Fruit fly (Drosophila melanogaster) whole organism, embryonic: ENCODE results near the gene ZIPIC.
A peak's percentile ranks its signal among the peaks of the same experiment; 100 is the strongest.

ENCODE experiments used
- Adf1 ChIP-seq: fragments of 200-800 bp; sonication (Bioruptor generic); IDR thresholded peaks from 2 replicates; pipeline ENCODE4 v1.3.6; 2022; ENCODE audit warnings: missing biosample characterization, missing genetic modification characterization
- CG10209 ChIP-seq: fragments of 200-800 bp; sonication (Bioruptor generic); optimal IDR thresholded peaks from 3 replicates; lab custom pipeline; 2017; ENCODE audit warnings: missing biosample characterization, mild to moderate bottlenecking, missing genetic modification characterization, missing genetic modification reagents
- CG10267 ChIP-seq: fragments of 200-800 bp; sonication (Bioruptor generic); optimal IDR thresholded peaks from 2 replicates; lab custom pipeline; 2018; ENCODE audit warnings: missing biosample characterization, mild to moderate bottlenecking, missing genetic modification characterization, moderate library complexity
- CG10462 ChIP-seq: fragments of 200-800 bp; sonication (Bioruptor generic); optimal IDR thresholded peaks from 2 replicates; lab custom pipeline; 2016; ENCODE audit warnings: missing biosample characterization, missing genetic modification characterization
- CG12299 ChIP-seq: fragments of 200-800 bp; sonication (Bioruptor generic); optimal IDR thresholded peaks from 2 replicates; lab custom pipeline; 2018; ENCODE audit warnings: missing biosample characterization, mild to moderate bottlenecking, missing genetic modification characterization
- CG12769 ChIP-seq: fragments of 200-800 bp; sonication (Bioruptor generic); optimal IDR thresholded peaks from 2 replicates; lab custom pipeline; 2019; ENCODE audit warnings: missing biosample characterization, mild to moderate bottlenecking, missing genetic modification characterization, moderate library complexity
- CG14710 ChIP-seq: fragments of 200-800 bp; sonication (Bioruptor generic); optimal IDR thresholded peaks from 3 replicates; lab custom pipeline; 2019; ENCODE audit warnings: missing biosample characterization, mild to moderate bottlenecking, missing genetic modification characterization, moderate library complexity
- CG17385 ChIP-seq: fragments of 200-800 bp; sonication (Bioruptor generic); optimal IDR thresholded peaks from 3 replicates; lab custom pipeline; 2018; ENCODE audit warnings: missing biosample characterization, mild to moderate bottlenecking, missing genetic modification characterization
- CG31441 ChIP-seq: fragments of 200-800 bp; sonication (Bioruptor generic); IDR thresholded peaks from 2 replicates; pipeline ENCODE4 v1.3.6; 2022; ENCODE audit warnings: missing biosample characterization, missing genetic modification characterization
- CG3281 ChIP-seq: fragments of 200-800 bp; sonication (Bioruptor generic); optimal IDR thresholded peaks from 3 replicates; lab custom pipeline; 2017; ENCODE audit warnings: missing biosample characterization, mild to moderate bottlenecking, missing genetic modification characterization
- CG3995 ChIP-seq: fragments of 200-800 bp; sonication (Bioruptor generic); optimal IDR thresholded peaks from 3 replicates; lab custom pipeline; 2016; ENCODE audit warnings: missing biosample characterization, missing genetic modification characterization
- CG6175 ChIP-seq: fragments of 200-800 bp; sonication (Bioruptor generic); IDR thresholded peaks from 3 replicates; pipeline ENCODE4 v1.3.6; 2022; ENCODE audit warnings: missing biosample characterization, missing genetic modification characterization
- CG6765 ChIP-seq: fragments of 200-800 bp; sonication (Bioruptor generic); optimal IDR thresholded peaks from 3 replicates; lab custom pipeline; 2017; ENCODE audit warnings: missing biosample characterization, mild to moderate bottlenecking, missing genetic modification characterization
- CG8281 ChIP-seq: fragments of 200-800 bp; sonication (Bioruptor generic); optimal IDR thresholded peaks from 2 replicates; lab custom pipeline; 2018; ENCODE audit warnings: missing biosample characterization, mild to moderate bottlenecking, missing genetic modification characterization, moderate library complexity
- CG8944 ChIP-seq: fragments of 200-800 bp; sonication (Bioruptor generic); optimal IDR thresholded peaks from 3 replicates; lab custom pipeline; 2016; ENCODE audit warnings: missing biosample characterization, missing genetic modification characterization
- Dp ChIP-seq: fragments of 200-800 bp; sonication (Bioruptor generic); optimal IDR thresholded peaks from 2 replicates; lab custom pipeline; 2018; ENCODE audit warnings: missing biosample characterization, mild to moderate bottlenecking, missing genetic modification characterization, moderate library complexity
- Elba2 ChIP-seq: fragments of 200-800 bp; sonication (Bioruptor generic); optimal IDR thresholded peaks from 3 replicates; lab custom pipeline; 2016; ENCODE audit warnings: missing biosample characterization, missing genetic modification characterization
- Ets97D ChIP-seq: fragments of 200-800 bp; sonication (Bioruptor generic); optimal IDR thresholded peaks from 3 replicates; lab custom pipeline; 2016; ENCODE audit warnings: missing biosample characterization, missing genetic modification characterization
- Gsc ChIP-seq: fragments of 200-800 bp; sonication (Bioruptor generic); IDR thresholded peaks from 2 replicates; pipeline ENCODE4 v1.3.6; 2022; ENCODE audit warnings: missing biosample characterization, missing genetic modification characterization
- HLH54F ChIP-seq: fragments of 200-800 bp; sonication (Bioruptor generic); optimal IDR thresholded peaks from 3 replicates; lab custom pipeline; 2016; ENCODE audit warnings: missing biosample characterization, missing genetic modification characterization
- Hmr ChIP-seq: fragments of 200-800 bp; sonication (Bioruptor generic); optimal IDR thresholded peaks from 3 replicates; lab custom pipeline; 2017; ENCODE audit warnings: mild to moderate bottlenecking, missing biosample characterization, missing genetic modification reagents, missing genetic modification characterization
- Hmx ChIP-seq: fragments of 200-800 bp; sonication (Bioruptor generic); optimal IDR thresholded peaks from 2 replicates; lab custom pipeline; 2016; ENCODE audit warnings: missing biosample characterization, missing genetic modification characterization
- NC2α ChIP-seq: fragments of 200-800 bp; sonication (Bioruptor generic); optimal IDR thresholded peaks from 2 replicates; lab custom pipeline; 2016; ENCODE audit warnings: missing biosample characterization, missing genetic modification characterization
- Poxn ChIP-seq: fragments of 200-800 bp; sonication (Bioruptor generic); IDR thresholded peaks from 2 replicates; pipeline ENCODE4 v1.3.6; 2022; ENCODE audit warnings: missing biosample characterization, missing genetic modification characterization
- Sin3A ChIP-seq: fragments of >200 bp; optimal IDR thresholded peaks from 2 replicates; lab custom pipeline; 2018
- Xbp1 ChIP-seq: fragments of 200-800 bp; sonication (Bioruptor generic); optimal IDR thresholded peaks from 3 replicates; lab custom pipeline; 2016; ENCODE audit warnings: missing biosample characterization, mild to moderate bottlenecking, missing genetic modification characterization
- cad ChIP-seq: fragments of >200 bp; optimal IDR thresholded peaks from 2 replicates; lab custom pipeline; 2017; ENCODE audit warnings: missing biosample characterization, missing genetic modification characterization
- ewg ChIP-seq: fragments of 200-800 bp; sonication (Bioruptor generic); optimal IDR thresholded peaks from 3 replicates; lab custom pipeline; 2017; ENCODE audit warnings: mild to moderate bottlenecking, missing biosample characterization, missing genetic modification reagents, missing genetic modification characterization
- grn ChIP-seq: fragments of 200-800 bp; sonication (Bioruptor generic); optimal IDR thresholded peaks from 3 replicates; lab custom pipeline; 2017; ENCODE audit warnings: missing biosample characterization, missing genetic modification characterization
- her ChIP-seq: fragments of 200-800 bp; sonication (Bioruptor generic); optimal IDR thresholded peaks from 2 replicates; lab custom pipeline; 2016; ENCODE audit warnings: missing biosample characterization, missing genetic modification characterization
- jing ChIP-seq: fragments of 200-800 bp; sonication (Bioruptor generic); optimal IDR thresholded peaks from 2 replicates; lab custom pipeline; 2018; ENCODE audit warnings: missing biosample characterization, mild to moderate bottlenecking, missing genetic modification characterization
- knrl ChIP-seq: fragments of 200-800 bp; sonication (Bioruptor generic); IDR thresholded peaks from 3 replicates; pipeline ENCODE4 v1.3.6; 2022; ENCODE audit warnings: missing biosample characterization, missing genetic modification characterization; ENCODE audit not compliant: partially characterized antibody
- lola ChIP-seq, 3 experiments: fragments of >200 bp in 2 of 3; fragments of 200-800 bp in 1 of 3; sonication (Bioruptor generic) in 1 of 3; optimal IDR thresholded peaks; 2 replicates each; lab custom pipeline; 2017 to 2019; ENCODE audit warnings: missing biosample characterization in 3 of 3, missing genetic modification characterization in 3 of 3, mild to moderate bottlenecking in 1 of 3, moderate library complexity in 1 of 3
- lov ChIP-seq, 2 experiments: fragments of 200-800 bp in 1 of 2; fragments of >200 bp in 1 of 2; sonication (Bioruptor generic) in 1 of 2; IDR thresholded peaks in 1 of 2; optimal IDR thresholded peaks in 1 of 2; 2 replicates in 1 of 2; 3 replicates in 1 of 2; pipeline versions ENCODE4 v1.3.6 to Lab custom; 2017 to 2022; ENCODE audit warnings: missing biosample characterization in 1 of 2, missing genetic modification characterization in 1 of 2
- maf-S ChIP-seq: fragments of 200-800 bp; sonication (Bioruptor generic); optimal IDR thresholded peaks from 2 replicates; lab custom pipeline; 2016; ENCODE audit warnings: missing biosample characterization, missing genetic modification characterization
- nerfin-2 ChIP-seq: fragments of 200-800 bp; sonication (Bioruptor generic); IDR thresholded peaks from 2 replicates; pipeline ENCODE4 v1.3.6; 2022; ENCODE audit warnings: missing biosample characterization, missing genetic modification characterization; ENCODE audit not compliant: partially characterized antibody
- nmo ChIP-seq: fragments of 200-800 bp; sonication (Bioruptor generic); optimal IDR thresholded peaks from 2 replicates; lab custom pipeline; 2018; ENCODE audit warnings: missing biosample characterization, mild to moderate bottlenecking, missing genetic modification characterization, moderate library complexity
- onecut ChIP-seq: fragments of 200-800 bp; sonication (Bioruptor generic); IDR thresholded peaks from 2 replicates; pipeline ENCODE4 v1.3.6; 2022; ENCODE audit warnings: missing biosample characterization, missing genetic modification characterization
- p53 ChIP-seq: fragments of 200-800 bp; sonication (Bioruptor generic); optimal IDR thresholded peaks from 2 replicates; lab custom pipeline; 2016; ENCODE audit warnings: missing biosample characterization, missing genetic modification characterization
- pho ChIP-seq: fragments of 200-800 bp; sonication (Bioruptor generic); optimal IDR thresholded peaks from 2 replicates; lab custom pipeline; 2016; ENCODE audit warnings: missing biosample characterization, missing genetic modification characterization
- phol ChIP-seq: fragments of 200-800 bp; sonication (Bioruptor generic); optimal IDR thresholded peaks from 3 replicates; lab custom pipeline; 2018; ENCODE audit warnings: missing biosample characterization, mild to moderate bottlenecking, missing genetic modification characterization, moderate library complexity
- pita ChIP-seq: fragments of 200-800 bp; sonication (Bioruptor generic); optimal IDR thresholded peaks from 2 replicates; lab custom pipeline; 2017; ENCODE audit warnings: missing biosample characterization, mild to moderate bottlenecking, missing genetic modification characterization
- ro ChIP-seq: fragments of 200-800 bp; sonication (Bioruptor generic); IDR thresholded peaks from 2 replicates; pipeline ENCODE4 v1.3.6; 2022; ENCODE audit warnings: missing biosample characterization, missing genetic modification characterization
- sens ChIP-seq: fragments of 200-800 bp; sonication (Bioruptor generic); peaks from one replicate; lab custom pipeline; 2016; ENCODE audit warnings: missing biosample characterization, missing genetic modification characterization
- seq ChIP-seq: fragments of 200-800 bp; sonication (Bioruptor generic); IDR thresholded peaks from 2 replicates; pipeline ENCODE4 v1.3.6; 2022; ENCODE audit warnings: missing biosample characterization, missing genetic modification characterization
- slbo ChIP-seq: fragments of 200-800 bp; sonication (Bioruptor generic); IDR thresholded peaks from 2 replicates; pipeline ENCODE4 v1.3.6; 2022; ENCODE audit warnings: missing biosample characterization, missing genetic modification characterization
- toy ChIP-seq: fragments of 200-800 bp; sonication (Bioruptor generic); IDR thresholded peaks from 2 replicates; pipeline ENCODE4 v1.3.6; 2022; ENCODE audit warnings: missing biosample characterization, missing genetic modification characterization
- ttk ChIP-seq: fragments of 200-800 bp; sonication (Bioruptor generic); IDR thresholded peaks from 2 replicates; pipeline ENCODE4 v2.1.2; 2022; ENCODE audit warnings: missing biosample characterization, missing genetic modification characterization
- z ChIP-seq: fragments of 200-800 bp; sonication (Bioruptor generic); IDR thresholded peaks from 3 replicates; pipeline ENCODE4 v1.3.6; 2022; ENCODE audit warnings: missing biosample characterization, missing genetic modification characterization

Gene ZIPIC

DNA sequence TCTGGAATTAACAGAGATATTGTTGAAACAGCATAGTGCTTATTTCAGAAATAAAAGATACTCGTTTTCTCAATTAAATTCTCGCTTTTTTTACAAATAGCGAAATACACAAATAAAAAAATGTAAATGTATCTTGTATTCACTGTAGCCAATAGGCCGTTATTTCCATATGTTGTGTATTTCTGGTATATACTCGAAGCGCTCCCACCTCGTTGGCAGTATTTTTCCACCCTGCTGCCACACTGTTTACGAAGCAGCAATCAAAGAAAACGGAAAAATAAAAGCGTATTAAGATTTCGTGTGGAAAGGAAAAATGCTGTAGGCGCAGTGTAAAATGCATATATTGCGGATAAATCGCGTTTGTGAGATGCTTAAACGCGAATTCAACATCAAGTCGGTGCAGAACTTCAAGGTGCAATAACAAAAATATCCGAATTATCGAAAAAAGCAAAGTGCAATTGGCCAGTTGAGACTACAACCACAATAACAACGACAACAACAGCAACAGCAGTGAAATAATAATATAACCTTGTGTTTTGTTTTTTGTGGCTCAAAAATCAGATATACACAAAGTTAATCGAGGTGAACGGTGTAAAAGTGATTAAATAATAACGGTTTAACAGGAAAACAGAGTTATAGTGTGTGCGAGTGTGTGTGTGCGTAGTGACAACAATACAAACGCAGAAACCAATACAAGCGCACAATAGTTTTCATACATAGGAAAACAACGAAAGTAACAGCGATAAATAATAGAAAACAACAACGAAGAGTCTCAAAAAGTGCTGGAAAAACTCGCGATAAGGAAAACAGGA lies 21.6 kb upstream of the ZIPIC start, which contains the start of gene sima (continued):
- TF ChIP-seq CG31441 (GFP tag; lab: Robert Waterston, UW) (no peak), ewg (GFP tag; lab: Kevin White, UChicago) (no peak), maf-S (GFP tag; lab: Kevin White, UChicago) (peak; percentile 55), phol (peak; percentile 37), ro (GFP tag; lab: Robert Waterston, UW) (no peak), slbo (GFP tag; lab: Robert Waterston, UW) (peak; percentile 77), cad (GFP tag; lab: Kevin White, UChicago) (no peak), Elba2 (peak; percentile 97), knrl (GFP tag; lab: Robert Waterston, UW) (no peak; the same call in 2 of the 3 replicates), CG6765 (GFP tag; lab: Kevin White, UChicago) (peak; percentile 37), CG17385 (no peak), CG3281 (GFP tag; lab: Kevin White, UChicago) (no peak), CG3995 (peak; percentile 82), pita (no peak), NC2α (GFP tag; lab: Kevin White, UChicago) (no peak), Hmx (GFP tag; lab: Kevin White, UChicago) (no peak), HLH54F (GFP tag; lab: Kevin White, UChicago) (peak; percentile 32), ttk (GFP tag; lab: Robert Waterston, UW) (peak; percentile 30), CG12769 (tag; lab: Kevin White, UChicago) (peak; percentile 55), CG14710 (peak; percentile 51), toy (GFP tag; lab: Robert Waterston, UW) (no peak), Poxn (no peak), Dp (GFP tag; lab: Kevin White, UChicago) (peak; percentile 21), grn (GFP tag; lab: Kevin White, UChicago) (no peak), Adf1 (GFP tag; lab: Robert Waterston, UW) (peak; percentile 24; the same call in 1 of the 2 replicates), pho (GFP tag; lab: Kevin White, UChicago) (no peak), Gsc (GFP tag; lab: Robert Waterston, UW) (no peak), z (GFP tag; lab: Robert Waterston, UW) (no peak), CG8944 (GFP tag; lab: Kevin White, UChicago) (peak; percentile 4), sens (GFP tag; lab: Kevin White, UChicago) (peak; percentile 85), CG10267 (peak; percentile 3), Hmr (GFP tag; lab: Kevin White, UChicago) (peak; percentile 39), CG8281 (tag; lab: Kevin White, UChicago) (no peak), CG6175 (GFP tag; lab: Robert Waterston, UW) (no peak), seq (GFP tag; lab: Robert Waterston, UW) (no peak), Xbp1 (GFP tag; lab: Kevin White, UChicago) (peak; percentile 57), CG12299 (tag; lab: Kevin White, UChicago) (no peak), her (GFP tag; lab: Kevin White, UChicago) (peak; percentile 26), Ets97D (peak; percentile 69), lov (optimal IDR thresholded peaks at IDR 0.05; lab: Kevin White, UChicago) (no peak), lov (GFP tag; IDR thresholded peaks at IDR 0.05; lab: Robert Waterston, UW) (no peak), nmo (GFP tag; lab: Kevin White, UChicago) (peak; percentile 51), lola (GFP tag; optimal IDR thresholded peaks at IDR 0.05; lab: Kevin White, UChicago) (no peak), CG10209 (GFP tag; lab: Kevin White, UChicago) (no peak), jing (no peak), Sin3A (lab: Kevin White, UChicago) (peak; percentile 49), CG10462 (peak; percentile 91), onecut (GFP tag; lab: Robert Waterston, UW) (peak; percentile 62), nerfin-2 (no peak), p53 (peak; percentile 27)
